Fruit fly (Drosophila melanogaster) whole organism, embryonic: ENCODE data around the gene P5cr-2.

Experiments used
- Aef1 ChIP-seq: fragments of 200-800 bp; sonication (Bioruptor generic); IDR thresholded peaks from 3 replicates; pipeline ENCODE4 v1.3.6; 2022; ENCODE audit warnings: missing biosample characterization, missing genetic modification characterization
- Antp ChIP-seq: fragments of 200-800 bp; sonication (Bioruptor generic); optimal IDR thresholded peaks from 3 replicates; lab custom pipeline; 2016; ENCODE audit warnings: missing biosample characterization, missing genetic modification characterization
- Asciz ChIP-seq: fragments of 200-800 bp; sonication (Bioruptor generic); optimal IDR thresholded peaks from 2 replicates; lab custom pipeline; 2017; ENCODE audit warnings: missing biosample characterization, mild to moderate bottlenecking, missing genetic modification characterization, missing genetic modification reagents
- Atf3 ChIP-seq: fragments of 200-800 bp; sonication (Bioruptor generic); optimal IDR thresholded peaks from 3 replicates; lab custom pipeline; 2016; ENCODE audit warnings: missing biosample characterization, missing genetic modification characterization
- CG10274 ChIP-seq: fragments of 200-800 bp; sonication (Bioruptor generic); optimal IDR thresholded peaks from 3 replicates; lab custom pipeline; 2017; ENCODE audit warnings: missing biosample characterization, mild to moderate bottlenecking, missing genetic modification characterization
- CG12155 ChIP-seq: fragments of 200-800 bp; sonication (Bioruptor generic); optimal IDR thresholded peaks from 3 replicates; lab custom pipeline; 2016; ENCODE audit warnings: missing biosample characterization, missing genetic modification characterization
- CG12236 ChIP-seq: fragments of 200-800 bp; sonication (Bioruptor generic); optimal IDR thresholded peaks from 2 replicates; lab custom pipeline; 2016; ENCODE audit warnings: missing biosample characterization, missing genetic modification characterization
- CG12744 ChIP-seq: fragments of 200-800 bp; sonication (Bioruptor generic); optimal IDR thresholded peaks from 2 replicates; lab custom pipeline; 2016; ENCODE audit warnings: missing biosample characterization, missing genetic modification characterization
- CG14014 ChIP-seq: fragments of 200-800 bp; sonication (Bioruptor generic); IDR thresholded peaks from 2 replicates; pipeline ENCODE4 v1.3.6; 2022; ENCODE audit warnings: missing biosample characterization, missing genetic modification characterization
- CG16815 ChIP-seq: fragments of 200-800 bp; sonication (Bioruptor generic); optimal IDR thresholded peaks from 3 replicates; lab custom pipeline; 2017; ENCODE audit warnings: missing biosample characterization, mild to moderate bottlenecking, missing genetic modification characterization
- CG17328 ChIP-seq: fragments of 200-800 bp; sonication (Bioruptor generic); IDR thresholded peaks from 2 replicates; pipeline ENCODE4 v1.3.6; 2022; ENCODE audit warnings: missing biosample characterization, missing genetic modification characterization
- CG17361 ChIP-seq: fragments of 200-800 bp; sonication (Bioruptor generic); IDR thresholded peaks from 3 replicates; pipeline ENCODE4 v1.3.6; 2022; ENCODE audit warnings: missing biosample characterization, missing genetic modification characterization
- CG1832 ChIP-seq: fragments of 200-800 bp; sonication (Bioruptor generic); optimal IDR thresholded peaks from 2 replicates; lab custom pipeline; 2017; ENCODE audit warnings: missing biosample characterization, mild to moderate bottlenecking, missing genetic modification characterization, inconsistent platforms
- CG2202 ChIP-seq: fragments of 200-800 bp; sonication (Bioruptor generic); optimal IDR thresholded peaks from 2 replicates; lab custom pipeline; 2018; ENCODE audit warnings: missing biosample characterization, mild to moderate bottlenecking, missing genetic modification characterization
- CG2712 ChIP-seq: fragments of 200-800 bp; optimal IDR thresholded peaks from 3 replicates; lab custom pipeline; 2019; ENCODE audit warnings: missing biosample characterization, mild to moderate bottlenecking, missing genetic modification characterization, moderate library complexity
- CG30431 ChIP-seq: fragments of 200-800 bp; sonication (Bioruptor generic); optimal IDR thresholded peaks from 2 replicates; lab custom pipeline; 2017; ENCODE audit warnings: missing biosample characterization, missing genetic modification characterization
- CG32767 ChIP-seq: fragments of 200-800 bp; sonication (Bioruptor generic); IDR thresholded peaks from 2 replicates; pipeline ENCODE4 v1.3.6; 2022; ENCODE audit warnings: missing biosample characterization, missing genetic modification characterization
- CG3847 ChIP-seq: fragments of 200-800 bp; sonication (Bioruptor generic); IDR thresholded peaks from 2 replicates; pipeline ENCODE4 v1.3.6; 2022; ENCODE audit warnings: missing biosample characterization, missing genetic modification characterization
- CG6813 ChIP-seq: fragments of 200-800 bp; sonication (Bioruptor generic); optimal IDR thresholded peaks from 2 replicates; lab custom pipeline; 2017; ENCODE audit warnings: missing biosample characterization, missing genetic modification characterization, mild to moderate bottlenecking, moderate library complexity, missing genetic modification reagents
- CG8290 ChIP-seq, 3 experiments: fragments of 200-800 bp; sonication (Bioruptor generic); optimal IDR thresholded peaks; 2 replicates each; lab custom pipeline; 2016 to 2019; ENCODE audit warnings: missing biosample characterization in 3 of 3, missing genetic modification characterization in 3 of 3, mild to moderate bottlenecking in 2 of 3, moderate library complexity in 1 of 3
- CHES-1-like ChIP-seq: fragments of 200-800 bp; sonication (Bioruptor generic); optimal IDR thresholded peaks from 2 replicates; lab custom pipeline; 2016; ENCODE audit warnings: missing biosample characterization, missing genetic modification characterization
- CTCF ChIP-seq: fragments of 200-800 bp; sonication (Bioruptor generic); optimal IDR thresholded peaks from 2 replicates; lab custom pipeline; 2017; ENCODE audit warnings: missing biosample characterization, mild to moderate bottlenecking, missing genetic modification characterization, moderate library complexity
- Dp ChIP-seq: fragments of 200-800 bp; sonication (Bioruptor generic); optimal IDR thresholded peaks from 2 replicates; lab custom pipeline; 2018; ENCODE audit warnings: missing biosample characterization, mild to moderate bottlenecking, missing genetic modification characterization, moderate library complexity
- Drgx ChIP-seq: fragments of 200-800 bp; sonication (Bioruptor generic); IDR thresholded peaks from 2 replicates; pipeline ENCODE4 v1.3.6; 2022; ENCODE audit warnings: missing biosample characterization, missing genetic modification characterization
- HLH4C ChIP-seq: fragments of 200-800 bp; sonication (Bioruptor generic); IDR thresholded peaks from 3 replicates; pipeline ENCODE4 v1.3.6; 2022; ENCODE audit warnings: missing biosample characterization, missing genetic modification characterization; ENCODE audit not compliant: partially characterized antibody
- Hr78 ChIP-seq, 2 experiments: fragments of 200-800 bp in 1 of 2; fragments of >200 bp in 1 of 2; sonication (Bioruptor generic) in 1 of 2; optimal IDR thresholded peaks; 2 replicates each; lab custom pipeline; 2017 to 2019; ENCODE audit warnings: missing biosample characterization in 2 of 2, missing genetic modification characterization in 2 of 2, mild to moderate bottlenecking in 1 of 2, moderate library complexity in 1 of 2
- Kr ChIP-seq: fragments of 200-800 bp; sonication (Bioruptor generic); optimal IDR thresholded peaks from 2 replicates; lab custom pipeline; 2017; ENCODE audit warnings: missing biosample characterization, mild to moderate bottlenecking, missing genetic modification characterization
- MESR4 ChIP-seq: fragments of 200-800 bp; sonication (Bioruptor generic); optimal IDR thresholded peaks from 2 replicates; lab custom pipeline; 2018; ENCODE audit warnings: missing biosample characterization, mild to moderate bottlenecking, missing genetic modification characterization, moderate library complexity
- NC2α ChIP-seq: fragments of 200-800 bp; sonication (Bioruptor generic); optimal IDR thresholded peaks from 2 replicates; lab custom pipeline; 2016; ENCODE audit warnings: missing biosample characterization, missing genetic modification characterization
- Optix ChIP-seq: fragments of 200-800 bp; sonication (Bioruptor generic); IDR thresholded peaks from 3 replicates; pipeline ENCODE4 v1.3.6; 2022; ENCODE audit warnings: missing biosample characterization, missing genetic modification characterization
- Six4 ChIP-seq: fragments of 200-800 bp; sonication (Bioruptor generic); optimal IDR thresholded peaks from 2 replicates; lab custom pipeline; 2016; ENCODE audit warnings: missing biosample characterization, missing genetic modification characterization
- Spps ChIP-seq: fragments of 200-800 bp; sonication (Bioruptor generic); optimal IDR thresholded peaks from 2 replicates; lab custom pipeline; 2018; ENCODE audit warnings: missing biosample characterization, mild to moderate bottlenecking, missing genetic modification characterization
- ap ChIP-seq: fragments of 200-800 bp; sonication (Bioruptor generic); IDR thresholded peaks from 2 replicates; pipeline ENCODE4 v1.3.6; 2022; ENCODE audit warnings: missing biosample characterization, missing genetic modification characterization
- ato ChIP-seq: fragments of 200-800 bp; sonication (Bioruptor generic); IDR thresholded peaks from 2 replicates; pipeline ENCODE4 v1.3.6; 2022; ENCODE audit warnings: missing biosample characterization, missing genetic modification characterization; ENCODE audit not compliant: partially characterized antibody
- corto ChIP-seq: fragments of 200-800 bp; sonication (Bioruptor generic); optimal IDR thresholded peaks from 2 replicates; lab custom pipeline; 2016; ENCODE audit warnings: missing biosample characterization, mild to moderate bottlenecking, missing genetic modification characterization, moderate library complexity
- cwo ChIP-seq: fragments of 200-800 bp; sonication (Bioruptor generic); optimal IDR thresholded peaks from 3 replicates; lab custom pipeline; 2017; ENCODE audit warnings: missing biosample characterization, missing genetic modification characterization, mild to moderate bottlenecking, moderate library complexity, missing genetic modification reagents
- dmrt11E ChIP-seq: fragments of 200-800 bp; sonication (Bioruptor generic); optimal IDR thresholded peaks from 3 replicates; lab custom pipeline; 2018; ENCODE audit warnings: missing biosample characterization, mild to moderate bottlenecking, missing genetic modification characterization, moderate library complexity
- gro ChIP-seq: fragments of 200-800 bp; sonication (Bioruptor generic); optimal IDR thresholded peaks from 2 replicates; lab custom pipeline; 2016; ENCODE audit warnings: missing biosample characterization, missing genetic modification characterization
- h ChIP-seq: fragments of >200 bp; optimal IDR thresholded peaks from 2 replicates; lab custom pipeline; 2017
- hb ChIP-seq: fragments of 200-800 bp; sonication (Bioruptor generic); IDR thresholded peaks from 3 replicates; pipeline ENCODE4 v1.3.6; 2022; ENCODE audit warnings: missing biosample characterization, missing genetic modification characterization; ENCODE audit not compliant: partially characterized antibody
- nmo ChIP-seq: fragments of 200-800 bp; sonication (Bioruptor generic); optimal IDR thresholded peaks from 2 replicates; lab custom pipeline; 2018; ENCODE audit warnings: missing biosample characterization, mild to moderate bottlenecking, missing genetic modification characterization, moderate library complexity
- pho ChIP-seq: fragments of 200-800 bp; sonication (Bioruptor generic); optimal IDR thresholded peaks from 2 replicates; lab custom pipeline; 2016; ENCODE audit warnings: missing biosample characterization, missing genetic modification characterization
- pzg ChIP-seq: fragments of 200-800 bp; sonication (Bioruptor generic); optimal IDR thresholded peaks from 3 replicates; lab custom pipeline; 2018; ENCODE audit warnings: missing biosample characterization, mild to moderate bottlenecking, missing genetic modification characterization, moderate library complexity
- repo ChIP-seq: fragments of 200-800 bp; sonication (Bioruptor generic); optimal IDR thresholded peaks from 2 replicates; lab custom pipeline; 2016; ENCODE audit warnings: missing biosample characterization, missing genetic modification characterization
- rib ChIP-seq: fragments of 200-800 bp; sonication (Bioruptor generic); IDR thresholded peaks from 2 replicates; pipeline ENCODE4 v1.3.6; 2022; ENCODE audit warnings: missing biosample characterization, missing genetic modification characterization
- run ChIP-seq: fragments of 200-800 bp; sonication (Bioruptor generic); optimal IDR thresholded peaks from 3 replicates; lab custom pipeline; 2018; ENCODE audit warnings: missing biosample characterization, mild to moderate bottlenecking, missing genetic modification characterization
- sens-2 ChIP-seq: fragments of 200-800 bp; sonication (Bioruptor generic); IDR thresholded peaks from 2 replicates; pipeline ENCODE4 v1.3.6; 2022; ENCODE audit warnings: missing biosample characterization, missing genetic modification characterization
- sima ChIP-seq: fragments of 200-800 bp; sonication (Bioruptor generic); optimal IDR thresholded peaks from 2 replicates; lab custom pipeline; 2016; ENCODE audit warnings: missing biosample characterization, missing genetic modification characterization
- sr ChIP-seq: fragments of 200-800 bp; sonication (Bioruptor generic); IDR thresholded peaks from 3 replicates; pipeline ENCODE4 v1.3.6; 2022; ENCODE audit warnings: missing biosample characterization, missing genetic modification characterization
- tx ChIP-seq: fragments of 200-800 bp; sonication (Bioruptor generic); optimal IDR thresholded peaks from 2 replicates; lab custom pipeline; 2016; ENCODE audit warnings: missing biosample characterization, missing genetic modification characterization

P5cr-2 gene

dm6 chr3R:17550827-17551468 is 16.3 kb downstream of the P5cr-2 start (continued):
- TF ChIP-seq cwo (GFP tag; lab: Kevin White, UChicago) (peak; percentile 12), NC2α (GFP tag; lab: Kevin White, UChicago) (peak; percentile 8), CG14014 (no peak), Six4 (GFP tag; lab: Kevin White, UChicago) (peak; percentile 28), CG2712 (peak; percentile 76), Antp (GFP tag; lab: Kevin White, UChicago) (peak; percentile 49), CG16815 (peak; percentile 51), run (tag; lab: Kevin White, UChicago) (no peak), CG12744 (GFP tag; lab: Kevin White, UChicago) (peak; percentile 15), Aef1 (GFP tag; lab: Robert Waterston, UW) (no peak), Asciz (no peak), repo (no peak), rib (GFP tag; lab: Robert Waterston, UW) (no peak), Spps (tag; lab: Kevin White, UChicago) (peak; percentile 40), nmo (GFP tag; lab: Kevin White, UChicago) (peak; percentile 61), ap (no peak), CG12155 (GFP tag; lab: Kevin White, UChicago) (peak; percentile 29), CHES-1-like (GFP tag; lab: Kevin White, UChicago) (no peak), CG8290 (GFP tag; optimal IDR thresholded peaks at IDR 0.05; lab: Kevin White, UChicago) (peak; percentile 25), CG8290 (tag; optimal IDR thresholded peaks at IDR 0.05; lab: Kevin White, UChicago) (no peak), CG32767 (GFP tag; lab: Robert Waterston, UW) (0 out of 2 replicates have a peak, but pooled peaks have one; percentile 26), CG2202 (peak; percentile 34), Drgx (GFP tag; lab: Robert Waterston, UW) (no peak), gro (GFP tag; lab: Kevin White, UChicago) (no peak), sima (GFP tag; lab: Kevin White, UChicago) (no peak), Atf3 (peak; percentile 15), corto (no peak), Optix (GFP tag; lab: Robert Waterston, UW) (0 out of 3 replicates have a peak, but pooled peaks have one; percentile 9), CG12236 (GFP tag; lab: Kevin White, UChicago) (no peak), h (lab: Kevin White, UChicago) (no peak), CG1832 (GFP tag; lab: Kevin White, UChicago) (no peak), hb (GFP tag; lab: Robert Waterston, UW) (no peak), Kr (GFP tag; lab: Kevin White, UChicago) (no peak), sens-2 (GFP tag; lab: Robert Waterston, UW) (no peak), pzg (GFP tag; lab: Kevin White, UChicago) (no peak), CG6813 (GFP tag; lab: Kevin White, UChicago) (peak; percentile 40), Hr78 (GFP tag; optimal IDR thresholded peaks at IDR 0.05; lab: Kevin White, UChicago) (no peak), HLH4C (GFP tag; lab: Robert Waterston, UW) (no peak), ato (no peak), CG17361 (GFP tag; lab: Robert Waterston, UW) (peak; percentile 61), dmrt11E (peak; percentile 82), CTCF (GFP tag; lab: Kevin White, UChicago) (no peak), Dp (GFP tag; lab: Kevin White, UChicago) (no peak), CG30431 (peak; percentile 26), tx (GFP tag; lab: Kevin White, UChicago) (peak; percentile 7), CG10274 (GFP tag; lab: Kevin White, UChicago) (no peak), CG17328 (peak; percentile 49; the same call in 1 of the 2 replicates), sr (GFP tag; lab: Robert Waterston, UW) (no peak), pho (no peak), MESR4 (GFP tag; lab: Kevin White, UChicago) (no peak), CG3847 (GFP tag; lab: Robert Waterston, UW) (0 out of 2 replicates have a peak, but pooled peaks have one; percentile 9)
